Worm (Caenorhabditis elegans): ENCODE results near the gene spp-16.

The spp-16 gene

ce11 chrV:10880138-10880882 lies 20.8 kb downstream of the spp-16 start, which contains the start of gene F32D8.1:
F32D8.1 (plus strand) TSS chrV:10880832.
- no peak for TF ChIP-seq sup-37 (GFP tag; optimal IDR thresholded peaks at IDR 0.05)
- TF ChIP-seq dpl-1 (GFP tag; optimal IDR thresholded peaks at IDR 0.05) = no peak
- TF ChIP-seq lin-14 (GFP tag; optimal IDR thresholded peaks at IDR 0.05) = peak; percentile 2
- no peak for TF ChIP-seq snu-23 (GFP tag; optimal IDR thresholded peaks at IDR 0.05)
- TF ChIP-seq zag-1 (tag; optimal IDR thresholded peaks at IDR 0.05) = no peak
- TF ChIP-seq fkh-10 (GFP tag; optimal IDR thresholded peaks at IDR 0.05) = no peak

ce11 chrV:10877808-10878600 lies 23.1 kb downstream of the spp-16 start:
- TF ChIP-seq blmp-1 (tag; optimal IDR thresholded peaks at IDR 0.05) (peak; percentile 96), pax-3 (tag; optimal IDR thresholded peaks at IDR 0.05) (no peak), zip-4 (GFP tag; optimal IDR thresholded peaks at IDR 0.05) (no peak), nhr-84 (tag; optimal IDR thresholded peaks at IDR 0.05) (no peak), hpl-2 (GFP tag; optimal IDR thresholded peaks at IDR 0.05) (no peak), tlp-1 (tag; optimal IDR thresholded peaks at IDR 0.05) (no peak), hlh-17 (GFP tag; optimal IDR thresholded peaks at IDR 0.05; ENCODE audit: borderline replicate concordance) (no peak), unc-98 (GFP tag; IDR thresholded peaks at IDR 0.05) (no peak), ceh-90 (tag; optimal IDR thresholded peaks at IDR 0.05) (no peak), lin-39 (tag; optimal IDR thresholded peaks at IDR 0.05) (no peak), ama-1 (optimal IDR thresholded peaks at IDR 0.05) (no peak), Y116A8C.19 (tag; optimal IDR thresholded peaks at IDR 0.05; ENCODE audit: borderline replicate concordance) (no peak), lin-13 (GFP tag; optimal IDR thresholded peaks at IDR 0.05) (no peak), ceh-8 (GFP tag; optimal IDR thresholded peaks at IDR 0.05) (no peak), zag-1 (tag; optimal IDR thresholded peaks at IDR 0.05) (no peak), aha-1 (tag; optimal IDR thresholded peaks at IDR 0.05) (no peak), ztf-11 (tag; optimal IDR thresholded peaks at IDR 0.05) (no peak), nhr-20 (tag; optimal IDR thresholded peaks at IDR 0.05) (peak; percentile 51), mep-1 (tag; optimal IDR thresholded peaks at IDR 0.05) (no peak), nhr-47 (tag; optimal IDR thresholded peaks at IDR 0.05) (no peak), ets-5 (GFP tag; IDR thresholded peaks at IDR 0.05) (no peak), elt-3 (tag; optimal IDR thresholded peaks at IDR 0.05) (peak in 1 of 6 experiments; percentile 57), nhr-19 (GFP tag; conservative IDR thresholded peaks at IDR 0.05) (no peak), aly-2 (tag; optimal IDR thresholded peaks at IDR 0.05) (no peak), lin-14 (GFP tag; optimal IDR thresholded peaks at IDR 0.05) (peak; percentile 39), swsn-7 (tag; optimal IDR thresholded peaks at IDR 0.05) (no peak), lir-3 (tag; optimal IDR thresholded peaks at IDR 0.05; ENCODE audit: poor library complexity) (no peak), nhr-11 (tag; optimal IDR thresholded peaks at IDR 0.05) (no peak), xbp-1 (tag; optimal IDR thresholded peaks at IDR 0.05) (no peak), lin-15B (tag; optimal IDR thresholded peaks at IDR 0.05) (no peak), irx-1 (tag; optimal IDR thresholded peaks at IDR 0.05) (no peak), unc-86 (tag; optimal IDR thresholded peaks at IDR 0.05) (no peak), unc-62 (GFP tag; optimal IDR thresholded peaks at IDR 0.05) (no peak), lsy-2 (tag; optimal IDR thresholded peaks at IDR 0.05) (peak in 1 of 2 experiments; percentile 0), ztf-4 (tag; optimal IDR thresholded peaks at IDR 0.05) (no peak), nhr-28 (tag; optimal IDR thresholded peaks at IDR 0.05) (no peak), sptf-1 (tag; optimal IDR thresholded peaks at IDR 0.05) (no peak), mdl-1 (tag; optimal IDR thresholded peaks at IDR 0.05) (peak in 1 of 2 experiments; percentile 32), snu-23 (GFP tag; optimal IDR thresholded peaks at IDR 0.05) (no peak), fkh-8 (tag; optimal IDR thresholded peaks at IDR 0.05) (no peak), C04F5.9 (tag; optimal IDR thresholded peaks at IDR 0.05) (no peak), sox-4 (tag; optimal IDR thresholded peaks at IDR 0.05) (no peak), nhr-237 (tag; optimal IDR thresholded peaks at IDR 0.05) (no peak), efl-3 (GFP tag; optimal IDR thresholded peaks at IDR 0.05) (no peak), elt-2 (tag; optimal IDR thresholded peaks at IDR 0.05) (peak; percentile 90)

All from whole organism, L1 larva.